Fruit fly (Drosophila melanogaster): ENCODE results near the gene CG8565.

The CG8565 gene

dm6 chrX:15844139-15844538, 6.5 kb downstream of the CG8565 start, which contains the start of the genes ArgRS and CG8578 (continued):
- peak; percentile 71; the same call in 2 of the 3 replicates for TF ChIP-seq Opbp (GFP tag; IDR thresholded peaks at IDR 0.05; ENCODE audit: partially characterized antibody)
- no peak for TF ChIP-seq CG12236 (GFP tag; optimal IDR thresholded peaks at IDR 0.05)
- peak; percentile 70 for TF ChIP-seq zfh2 (GFP tag; optimal IDR thresholded peaks at IDR 0.05)
- TF ChIP-seq fu2 (GFP tag; optimal IDR thresholded peaks at IDR 0.05) = peak; percentile 38
- peak; percentile 89 for TF ChIP-seq vnd (GFP tag; IDR thresholded peaks at IDR 0.05; ENCODE audit: partially characterized antibody)
- TF ChIP-seq CG30020 (tag; optimal IDR thresholded peaks at IDR 0.05) = peak; percentile 96
- no peak for TF ChIP-seq CG3281 (GFP tag; optimal IDR thresholded peaks at IDR 0.05)
- no peak for TF ChIP-seq CG9215 (GFP tag; IDR thresholded peaks at IDR 0.05)
- peak; percentile 93 for TF ChIP-seq BEAF-32 (GFP tag; optimal IDR thresholded peaks at IDR 0.05)
- no peak for TF ChIP-seq CG11696 (GFP tag; IDR thresholded peaks at IDR 0.05)
- peak; percentile 83 for TF ChIP-seq dm (GFP tag; optimal IDR thresholded peaks at IDR 0.05)
- peak; percentile 96 for TF ChIP-seq sens (GFP tag)
- TF ChIP-seq PHDP (tag; optimal IDR thresholded peaks at IDR 0.05) = peak; percentile 10
- peak; percentile 57; the same call in 1 of the 3 replicates for TF ChIP-seq zfh1 (GFP tag; IDR thresholded peaks at IDR 0.05)
- no peak for TF ChIP-seq D19A (tag; optimal IDR thresholded peaks at IDR 0.05)
- TF ChIP-seq Blimp-1 (GFP tag; optimal IDR thresholded peaks at IDR 0.05) = no peak
- no peak; the same call in none of the 3 replicates for TF ChIP-seq CG34224 (GFP tag; IDR thresholded peaks at IDR 0.05; ENCODE audit: partially characterized antibody)
- no peak for TF ChIP-seq dan (GFP tag; IDR thresholded peaks at IDR 0.05)
- no peak for TF ChIP-seq CG42726 (GFP tag; IDR thresholded peaks at IDR 0.05; ENCODE audit: partially characterized antibody)
- 0 out of 2 replicates have a peak, but pooled peaks have one; percentile 15 for TF ChIP-seq GATAe (GFP tag; conservative IDR thresholded peaks at IDR 0.05)
- TF ChIP-seq CG15696 (tag; optimal IDR thresholded peaks at IDR 0.05) = no peak
- no peak for TF ChIP-seq tup (GFP tag; optimal IDR thresholded peaks at IDR 0.05)
- peak; percentile 17 for TF ChIP-seq her (GFP tag; optimal IDR thresholded peaks at IDR 0.05)
- TF ChIP-seq CoRest (tag; optimal IDR thresholded peaks at IDR 0.05) = peak; percentile 54
- TF ChIP-seq oc (tag; optimal IDR thresholded peaks at IDR 0.05) = no peak
- no peak for TF ChIP-seq Tbp (GFP tag; optimal IDR thresholded peaks at IDR 0.05)
- TF ChIP-seq CG31388 (GFP tag; optimal IDR thresholded peaks at IDR 0.05) = no peak
- TF ChIP-seq CG15514 (GFP tag; optimal IDR thresholded peaks at IDR 0.05) = no peak
- TF ChIP-seq zen (tag; optimal IDR thresholded peaks at IDR 0.05) = peak; percentile 34
- TF ChIP-seq sr (GFP tag; IDR thresholded peaks at IDR 0.05) = no peak
- TF ChIP-seq Ssrp (tag; optimal IDR thresholded peaks at IDR 0.05) = no peak
- TF ChIP-seq CG31224 (GFP tag; IDR thresholded peaks at IDR 0.05) = no peak
- TF ChIP-seq CG6791 (GFP tag; IDR thresholded peaks at IDR 0.05; ENCODE audit: partially characterized antibody) = peak; percentile 66; the same call in 2 of the 3 replicates
- no peak for TF ChIP-seq TFAM (GFP tag; optimal IDR thresholded peaks at IDR 0.05)
- no peak for TF ChIP-seq Doc2 (GFP tag; IDR thresholded peaks at IDR 0.05)
- no peak for TF ChIP-seq CG15479 (GFP tag; optimal IDR thresholded peaks at IDR 0.05)
- TF ChIP-seq schlank (tag; optimal IDR thresholded peaks at IDR 0.05) = peak; percentile 26
- no peak for TF ChIP-seq CG1832 (GFP tag; optimal IDR thresholded peaks at IDR 0.05)
- TF ChIP-seq Hr3 (GFP tag; optimal IDR thresholded peaks at IDR 0.05) = peak; percentile 24
- peak; percentile 57 for TF ChIP-seq p53 (GFP tag; optimal IDR thresholded peaks at IDR 0.05)
- TF ChIP-seq CG10959 (GFP tag; IDR thresholded peaks at IDR 0.05) = no peak
- no peak for TF ChIP-seq gsb (GFP tag; IDR thresholded peaks at IDR 0.05)
- no peak for TF ChIP-seq CG4282 (GFP tag; optimal IDR thresholded peaks at IDR 0.05)
- TF ChIP-seq Chrac-16 (GFP tag; optimal IDR thresholded peaks at IDR 0.05) = peak; percentile 27
- no peak for TF ChIP-seq so (GFP tag; IDR thresholded peaks at IDR 0.05)
- TF ChIP-seq phol (tag; optimal IDR thresholded peaks at IDR 0.05) = peak; percentile 60
- TF ChIP-seq pros (GFP tag; optimal IDR thresholded peaks at IDR 0.05) = no peak
- TF ChIP-seq CG14860 (GFP tag; IDR thresholded peaks at IDR 0.05; ENCODE audit: partially characterized antibody) = peak; percentile 90
- TF ChIP-seq CG11398 (GFP tag; optimal IDR thresholded peaks at IDR 0.05) = no peak
- TF ChIP-seq CG6689 (GFP tag; IDR thresholded peaks at IDR 0.05) = peak; percentile 83; the same call in 1 of the 2 replicates

Data from whole organism, embryonic.